Fruit fly (Drosophila melanogaster): ENCODE results near the gene CG7295.
A peak's percentile ranks its signal among the peaks of the same experiment; 100 is the strongest.

Gene CG7295

DNA sequence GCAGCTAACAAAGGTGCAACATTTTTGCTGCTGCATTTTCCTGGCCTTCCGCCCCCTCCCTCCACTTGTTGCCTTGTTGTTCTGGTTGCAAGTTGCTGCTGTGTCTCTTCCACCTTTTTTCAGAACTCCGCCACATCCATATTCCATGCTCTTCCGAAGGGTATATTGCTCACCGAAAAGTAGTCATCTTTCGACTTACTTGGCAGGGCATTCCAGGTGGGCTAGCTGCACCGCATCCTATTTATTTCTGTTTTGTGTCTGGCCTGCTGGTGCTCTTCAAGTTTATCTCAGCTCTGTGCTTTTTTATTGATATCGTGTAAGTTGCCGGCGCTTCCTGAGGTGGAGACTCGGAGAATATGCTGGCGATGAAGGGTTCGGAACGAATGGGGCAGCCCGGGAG, 18.1 kb downstream of the CG7295 start (continued):
- no peak for TF ChIP-seq CG34406 (GFP tag; optimal IDR thresholded peaks at IDR 0.05)
- TF ChIP-seq CG6854 (GFP tag; optimal IDR thresholded peaks at IDR 0.05) = peak; percentile 2
- TF ChIP-seq CG11294 (GFP tag; IDR thresholded peaks at IDR 0.05) = no peak
- peak; percentile 14 for TF ChIP-seq net (GFP tag; optimal IDR thresholded peaks at IDR 0.05)
- no peak for TF ChIP-seq vri (GFP tag; optimal IDR thresholded peaks at IDR 0.05)
- TF ChIP-seq CG11762 (GFP tag; optimal IDR thresholded peaks at IDR 0.05; ENCODE audit: insufficient read depth) = no peak
- TF ChIP-seq CG31627 (GFP tag; optimal IDR thresholded peaks at IDR 0.05) = peak; percentile 51
- TF ChIP-seq CG3919 (GFP tag; optimal IDR thresholded peaks at IDR 0.05) = peak; percentile 69
- TF ChIP-seq CG16779 (tag; optimal IDR thresholded peaks at IDR 0.05) = no peak
- TF ChIP-seq Blimp-1 (GFP tag; optimal IDR thresholded peaks at IDR 0.05) = no peak
- TF ChIP-seq Sox102F (GFP tag; optimal IDR thresholded peaks at IDR 0.05) = peak; percentile 66
- TF ChIP-seq Hr38 (GFP tag; optimal IDR thresholded peaks at IDR 0.05) = no peak
- TF ChIP-seq Ets21C (GFP tag; optimal IDR thresholded peaks at IDR 0.05) = peak; percentile 36
- peak; percentile 5 for TF ChIP-seq CG8632 (GFP tag; optimal IDR thresholded peaks at IDR 0.05)

DNA sequence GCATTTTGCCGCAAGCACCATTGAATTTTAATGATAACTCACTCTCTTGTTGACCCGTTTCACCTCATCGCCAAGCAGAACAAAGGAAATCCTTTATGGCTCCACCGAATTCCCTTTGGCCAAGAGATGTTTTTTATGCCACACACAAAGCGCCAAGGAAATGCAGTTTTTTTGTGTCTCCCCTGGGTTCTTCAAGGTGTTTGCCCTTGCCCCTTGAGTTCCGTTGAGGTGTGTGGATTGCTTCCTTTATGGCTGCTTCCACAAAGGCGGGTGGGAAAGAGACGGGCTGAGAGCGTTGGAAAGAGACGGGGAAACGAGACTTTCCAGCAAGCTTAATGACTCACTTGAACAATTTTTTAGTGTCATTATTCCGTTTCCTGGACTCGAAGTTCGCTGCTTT, 31.7 kb downstream of the CG7295 start:
- TF ChIP-seq fd85E (GFP tag; optimal IDR thresholded peaks at IDR 0.05) = no peak
- TF ChIP-seq Sox15 (GFP tag; optimal IDR thresholded peaks at IDR 0.05) = no peak
- TF ChIP-seq CG3032 (tag; optimal IDR thresholded peaks at IDR 0.05) = no peak
- no peak for TF ChIP-seq Hr39 (GFP tag; optimal IDR thresholded peaks at IDR 0.05)
- no peak for TF ChIP-seq Gug (GFP tag; IDR thresholded peaks at IDR 0.05)
- TF ChIP-seq CG10669 (GFP tag; optimal IDR thresholded peaks at IDR 0.05) = no peak
- no peak for TF ChIP-seq pdm3 (GFP tag; optimal IDR thresholded peaks at IDR 0.05)
- TF ChIP-seq CG1621 (tag; optimal IDR thresholded peaks at IDR 0.05) = no peak
- TF ChIP-seq Sox14 (GFP tag; optimal IDR thresholded peaks at IDR 0.05) = peak; percentile 75
- TF ChIP-seq svp (GFP tag) = peak; percentile 30
- no peak for TF ChIP-seq Sox102F (GFP tag; optimal IDR thresholded peaks at IDR 0.05)

DNA sequence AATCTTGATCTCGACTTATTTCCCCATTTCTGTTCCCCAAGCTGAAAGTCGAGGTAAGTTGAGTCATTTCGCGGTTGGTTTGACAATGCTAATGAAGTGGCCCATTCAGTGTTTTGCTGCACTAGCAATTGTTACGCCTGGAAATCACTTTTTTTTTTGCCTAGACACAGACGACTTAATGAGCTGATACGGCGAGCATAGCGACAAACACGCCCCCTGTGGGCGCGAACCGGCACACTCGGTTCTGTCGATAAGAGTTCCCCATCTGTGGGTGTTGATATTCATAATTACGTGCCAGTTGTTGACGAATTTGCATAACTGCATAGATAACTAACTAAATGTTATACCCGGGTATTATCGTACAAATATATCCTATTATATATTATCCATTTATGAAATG, 32.6 kb downstream of the CG7295 start:
- TF ChIP-seq fkh (GFP tag; optimal IDR thresholded peaks at IDR 0.05) (peak; percentile 28), Sox102F (GFP tag; optimal IDR thresholded peaks at IDR 0.05) (no peak), CG10631 (GFP tag; optimal IDR thresholded peaks at IDR 0.05) (no peak), CG3032 (tag; optimal IDR thresholded peaks at IDR 0.05) (no peak), CG3919 (GFP tag; optimal IDR thresholded peaks at IDR 0.05) (no peak), svp (GFP tag) (peak; percentile 79), salr (GFP tag; optimal IDR thresholded peaks at IDR 0.05) (no peak)

DNA sequence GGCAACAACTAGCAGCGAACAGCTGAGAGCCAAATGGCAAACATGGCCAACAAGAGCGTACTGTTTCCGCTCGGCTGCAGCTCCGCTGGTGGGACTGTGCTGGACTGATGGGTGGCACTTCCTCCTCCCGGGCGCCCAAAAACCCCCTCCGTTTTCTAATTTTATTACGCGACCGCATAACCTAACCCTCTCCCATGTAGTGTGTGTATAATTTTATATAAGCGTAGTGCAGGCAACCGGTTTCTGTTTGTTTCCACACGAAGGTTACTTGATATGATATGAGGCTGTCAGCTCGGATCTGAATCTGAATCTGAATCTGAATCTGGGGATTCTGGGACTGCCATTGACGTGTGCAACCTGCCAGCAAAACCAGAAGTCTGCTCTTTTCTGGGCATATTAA, 33.3 kb downstream of the CG7295 start:
- no peak for TF ChIP-seq fkh (GFP tag; optimal IDR thresholded peaks at IDR 0.05)
- TF ChIP-seq CG6163 (GFP tag; IDR thresholded peaks at IDR 0.05) = 0 out of 3 replicates have a peak, but pooled peaks have one; percentile 10

DNA sequence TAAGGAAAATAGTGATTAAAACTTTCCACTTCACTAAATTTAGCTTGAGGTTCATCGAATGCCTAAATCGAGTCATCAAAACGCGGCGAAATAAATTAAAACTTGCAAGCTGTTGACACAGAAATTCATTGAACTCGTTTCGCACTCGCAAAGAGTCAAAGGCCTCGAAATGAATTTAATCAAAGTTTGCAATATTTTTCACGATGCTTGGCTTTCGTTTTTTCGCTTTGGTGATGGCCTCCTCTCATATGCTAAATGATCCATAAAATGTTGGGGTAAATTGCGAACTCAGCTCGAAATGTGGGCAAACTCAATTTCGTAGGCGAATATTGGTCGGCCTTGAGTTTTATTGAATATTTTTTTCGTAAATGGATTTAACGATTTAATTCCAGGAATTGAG, 36.7 kb downstream of the CG7295 start:
- TF ChIP-seq salr (GFP tag; optimal IDR thresholded peaks at IDR 0.05) (no peak), acj6 (GFP tag; optimal IDR thresholded peaks at IDR 0.05) (no peak), CG4318 (GFP tag; optimal IDR thresholded peaks at IDR 0.05) (no peak), Eip78C (GFP tag) (no peak), Eip93F (GFP tag; optimal IDR thresholded peaks at IDR 0.05) (no peak), CG9139 (GFP tag; optimal IDR thresholded peaks at IDR 0.05) (no peak), CG11902 (GFP tag; optimal IDR thresholded peaks at IDR 0.05) (no peak), dac (GFP tag; optimal IDR thresholded peaks at IDR 0.05) (no peak), CG34406 (GFP tag; optimal IDR thresholded peaks at IDR 0.05) (no peak), Eip75B (GFP tag; optimal IDR thresholded peaks at IDR 0.05) (no peak), spab (GFP tag; optimal IDR thresholded peaks at IDR 0.05) (no peak), CG7368 (GFP tag; optimal IDR thresholded peaks at IDR 0.05) (no peak), CG31627 (GFP tag; optimal IDR thresholded peaks at IDR 0.05) (no peak), CG6854 (GFP tag; optimal IDR thresholded peaks at IDR 0.05) (no peak), Ets96B (tag; optimal IDR thresholded peaks at IDR 0.05) (no peak), svp (GFP tag) (no peak), CG6792 (GFP tag; optimal IDR thresholded peaks at IDR 0.05) (no peak), dsx (GFP tag; optimal IDR thresholded peaks at IDR 0.05; ENCODE audit: poor library complexity, severe bottlenecking) (no peak), fkh (GFP tag; optimal IDR thresholded peaks at IDR 0.05) (no peak)

Measured in whole organism, prepupa.